Worm (Caenorhabditis elegans) whole organism, L3 larva: ENCODE measurements around the gene atg-18.

Experiments used
- R02D3.7 ChIP-seq: fragments of 150-350 bp; optimal IDR thresholded peaks from 2 replicates; lab custom pipeline; 2014; ENCODE audit warnings: missing biosample characterization, missing genetic modification characterization
- ZK546.5 ChIP-seq: sonication (generic microtip); optimal IDR thresholded peaks from 2 replicates; lab custom pipeline; 2017; ENCODE audit warnings: missing biosample characterization, missing genetic modification characterization
- ama-1 ChIP-seq: fragments of 150-350 bp; optimal IDR thresholded peaks from 2 replicates; lab custom pipeline; 2018
- ceh-16 ChIP-seq: sonication (generic microtip); optimal IDR thresholded peaks from 2 replicates; lab custom pipeline; 2017; ENCODE audit warnings: missing biosample characterization, missing genetic modification characterization
- ceh-28 ChIP-seq: fragments of 150-350 bp; optimal IDR thresholded peaks from 2 replicates; lab custom pipeline; 2014; ENCODE audit warnings: missing biosample characterization, missing genetic modification reagents, missing genetic modification characterization
- ceh-82 ChIP-seq: fragments of 150-350 bp; optimal IDR thresholded peaks from 2 replicates; lab custom pipeline; 2014; ENCODE audit warnings: missing biosample characterization, missing genetic modification characterization
- daf-12 ChIP-seq: fragments of 150-350 bp; optimal IDR thresholded peaks from 2 replicates; lab custom pipeline; 2014; ENCODE audit warnings: missing biosample characterization, missing genetic modification reagents, missing genetic modification characterization
- egl-27 ChIP-seq: sonication (generic microtip); optimal IDR thresholded peaks from 4 replicates; lab custom pipeline; 2017; ENCODE audit warnings: missing biosample characterization, missing genetic modification reagents, missing genetic modification characterization
- egl-5 ChIP-seq: fragments of 150-350 bp; optimal IDR thresholded peaks from 2 replicates; lab custom pipeline; 2017; ENCODE audit warnings: missing biosample characterization, missing genetic modification reagents, missing genetic modification characterization, inconsistent platforms
- elt-1 ChIP-seq: fragments of 150-350 bp; optimal IDR thresholded peaks from 2 replicates; lab custom pipeline; 2014; ENCODE audit warnings: missing biosample characterization, missing genetic modification characterization
- elt-3 ChIP-seq, 3 experiments: fragments of 150-350 bp in 1 of 3; sonication (generic microtip) in 2 of 3; optimal IDR thresholded peaks; 2 replicates in 2 of 3; 4 replicates in 1 of 3; lab custom pipeline; 2014 to 2017; ENCODE audit warnings: missing biosample characterization in 3 of 3, missing genetic modification characterization in 3 of 3
- eor-1 ChIP-seq, 2 experiments: fragments of 150-350 bp; optimal IDR thresholded peaks; 2 replicates each; lab custom pipeline; 2014 to 2018; ENCODE audit warnings: missing biosample characterization in 2 of 2, missing genetic modification characterization in 2 of 2
- fkh-10 ChIP-seq: sonication (generic microtip); optimal IDR thresholded peaks from 2 replicates; lab custom pipeline; 2017; ENCODE audit warnings: missing biosample characterization, missing genetic modification reagents, missing genetic modification characterization
- fos-1 ChIP-seq: fragments of 150-350 bp; optimal IDR thresholded peaks from 2 replicates; lab custom pipeline; 2014; ENCODE audit warnings: missing biosample characterization, missing genetic modification characterization
- hmg-11 ChIP-seq: sonication (generic microtip); optimal IDR thresholded peaks from 2 replicates; lab custom pipeline; 2016; ENCODE audit warnings: missing genetic modification characterization, missing compliant biosample characterization
- lin-15B ChIP-seq: fragments of 150-350 bp; optimal IDR thresholded peaks from 2 replicates; lab custom pipeline; 2014; ENCODE audit warnings: missing biosample characterization, missing genetic modification characterization
- lin-39 ChIP-seq: fragments of 150-350 bp; optimal IDR thresholded peaks from 2 replicates; lab custom pipeline; 2018; ENCODE audit warnings: missing biosample characterization, missing genetic modification reagents, missing genetic modification characterization
- mml-1 ChIP-seq: fragments of 150-350 bp; sonication (generic microtip); optimal IDR thresholded peaks from 3 replicates; lab custom pipeline; 2014; ENCODE audit warnings: missing biosample characterization, missing genetic modification characterization
- nfya-1 ChIP-seq: sonication (generic microtip); optimal IDR thresholded peaks from 2 replicates; lab custom pipeline; 2017; ENCODE audit warnings: missing genetic modification characterization, mild to moderate bottlenecking, missing compliant biosample characterization, antibody characterized with exemption, moderate library complexity; ENCODE audit not compliant: insufficient read depth
- nhr-12 ChIP-seq: fragments of 150-350 bp; optimal IDR thresholded peaks from 2 replicates; lab custom pipeline; 2014; ENCODE audit warnings: missing biosample characterization, missing genetic modification characterization
- nhr-23 ChIP-seq: fragments of 150-350 bp; optimal IDR thresholded peaks from 2 replicates; lab custom pipeline; 2014; ENCODE audit warnings: missing biosample characterization, missing genetic modification reagents, missing genetic modification characterization
- nhr-237 ChIP-seq: fragments of 150-350 bp; optimal IDR thresholded peaks from 2 replicates; lab custom pipeline; 2014; ENCODE audit warnings: missing biosample characterization, missing genetic modification characterization
- nhr-43 ChIP-seq: sonication (generic microtip); optimal IDR thresholded peaks from 2 replicates; lab custom pipeline; 2016; ENCODE audit warnings: mild to moderate bottlenecking, missing genetic modification characterization, missing compliant biosample characterization; ENCODE audit not compliant: poor library complexity, severe bottlenecking
- nhr-76 ChIP-seq: fragments of 150-350 bp; sonication (generic microtip); optimal IDR thresholded peaks from 5 replicates; lab custom pipeline; 2014; ENCODE audit warnings: missing biosample characterization, missing genetic modification characterization
- pqm-1 ChIP-seq: fragments of 150-350 bp; optimal IDR thresholded peaks from 2 replicates; lab custom pipeline; 2017; ENCODE audit warnings: missing biosample characterization, missing genetic modification characterization, inconsistent platforms
- sea-2 ChIP-seq: fragments of 150-350 bp; sonication (generic microtip); optimal IDR thresholded peaks from 4 replicates; lab custom pipeline; 2014; ENCODE audit warnings: missing biosample characterization, missing genetic modification reagents, missing genetic modification characterization
- unc-62 ChIP-seq: fragments of 150-350 bp; sonication (generic microtip); optimal IDR thresholded peaks from 4 replicates; lab custom pipeline; 2014; ENCODE audit warnings: missing biosample characterization, missing genetic modification reagents, missing genetic modification characterization
- zag-1 ChIP-seq: fragments of 150-350 bp; optimal IDR thresholded peaks from 2 replicates; lab custom pipeline; 2014; ENCODE audit warnings: missing biosample characterization, missing genetic modification characterization
- ztf-11 ChIP-seq: fragments of 150-350 bp; optimal IDR thresholded peaks from 2 replicates; lab custom pipeline; 2014; ENCODE audit warnings: missing biosample characterization, missing genetic modification characterization

atg-18 gene

DNA sequence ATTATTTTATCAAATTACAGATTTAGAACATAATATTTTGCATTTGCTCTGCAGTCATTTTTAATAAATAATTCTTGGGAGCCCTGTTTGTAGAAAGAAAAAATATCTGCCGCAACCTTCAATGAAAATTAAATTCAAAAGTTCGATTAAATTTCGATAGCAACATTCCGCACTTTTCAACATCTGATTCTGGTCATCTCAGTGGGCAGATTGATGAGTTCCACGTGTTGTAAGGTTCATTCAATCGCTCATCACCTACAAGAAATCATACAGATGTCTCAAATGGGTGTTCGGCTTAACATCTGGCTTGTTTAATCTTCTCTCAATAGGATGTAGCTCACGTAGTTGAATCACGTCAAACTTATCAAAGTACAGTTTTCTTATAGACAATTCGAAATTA lies 31.2 kb downstream of the atg-18 start:
- TF ChIP-seq ceh-16 (tag; lab: Kevin White, UChicago) (no peak), ztf-11 (tag; lab: Kevin White, UChicago) (no peak), hmg-11 (no peak)

- no peak for TF ChIP-seq nfya-1 (tag; lab: Kevin White, UChicago)
- no peak for TF ChIP-seq unc-62 (GFP tag; lab: Kevin White, UChicago)
- no peak for TF ChIP-seq fkh-10 (GFP tag; lab: Kevin White, UChicago)
- no peak for TF ChIP-seq nhr-43 (tag; lab: Kevin White, UChicago)
- TF ChIP-seq hmg-11: no peak
- no peak for TF ChIP-seq zag-1 (tag; lab: Kevin White, UChicago)
- TF ChIP-seq nhr-237 (tag; lab: Kevin White, UChicago): no peak
- no peak for TF ChIP-seq nhr-76 (tag; lab: Kevin White, UChicago)
- no peak for TF ChIP-seq daf-12 (tag; lab: Kevin White, UChicago)
Measured at ce11 chrV:8599192-8599591, 31.9 kb downstream of the atg-18 start, which contains the start of gene F41E6.7. F41E6.7 (minus strand) TSS chrV:8599292.

DNA sequence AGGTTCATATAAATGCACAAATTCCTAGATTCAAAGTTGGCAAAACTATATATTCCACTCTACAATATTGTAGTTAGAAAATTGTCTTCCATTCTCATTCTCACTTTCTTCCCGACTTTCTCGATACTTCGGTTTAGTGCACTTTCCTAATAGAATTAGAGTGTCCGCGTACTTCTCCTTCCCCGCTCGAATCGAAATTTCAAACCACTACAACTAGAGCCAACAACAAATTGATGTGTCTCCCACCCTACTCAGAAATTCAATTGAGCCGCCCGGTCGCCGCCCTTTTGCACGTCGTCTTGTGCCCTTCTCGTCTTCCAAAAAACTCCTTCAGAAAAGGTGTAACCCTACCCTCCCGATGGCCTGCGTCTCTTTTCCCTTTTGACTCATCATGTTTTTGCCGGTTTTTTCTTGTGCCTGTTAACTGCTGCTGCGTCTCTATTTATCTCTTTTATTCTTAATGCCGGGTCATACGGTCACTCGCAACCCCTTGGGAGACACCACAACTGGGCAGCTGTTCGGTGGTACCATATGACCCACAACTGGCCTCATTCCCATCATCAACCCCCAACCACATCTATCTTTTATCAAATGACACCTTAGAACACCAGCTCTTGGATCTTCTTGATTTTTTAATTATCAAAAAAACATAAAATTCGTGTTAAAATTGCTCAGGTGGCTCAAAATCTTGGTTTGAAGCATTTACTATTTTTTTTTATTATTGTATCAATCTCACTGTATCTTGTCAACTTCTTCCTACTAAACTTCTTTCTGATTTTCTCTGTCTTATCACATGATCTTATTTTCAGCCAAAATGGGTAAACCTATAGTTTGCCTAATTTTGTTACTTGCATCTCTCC lies 36.8 kb downstream of the atg-18 start, which contains the start of gene tag-196:
tag-196 (plus strand) TSS at position 810 of the 860 bp plus-strand sequence.
- TF ChIP-seq egl-5 (tag; lab: Kevin White, UChicago) (peak; percentile 48), nhr-12 (no peak), ceh-82 (tag; lab: Kevin White, UChicago) (no peak), lin-15B (tag; lab: Kevin White, UChicago) (no peak), lin-39 (tag; lab: Kevin White, UChicago) (peak; percentile 32), nfya-1 (tag; lab: Kevin White, UChicago) (peak; percentile 24), unc-62 (GFP tag; lab: Kevin White, UChicago) (no peak)
- TF ChIP-seq, all 47 proteins: peak for 3

DNA sequence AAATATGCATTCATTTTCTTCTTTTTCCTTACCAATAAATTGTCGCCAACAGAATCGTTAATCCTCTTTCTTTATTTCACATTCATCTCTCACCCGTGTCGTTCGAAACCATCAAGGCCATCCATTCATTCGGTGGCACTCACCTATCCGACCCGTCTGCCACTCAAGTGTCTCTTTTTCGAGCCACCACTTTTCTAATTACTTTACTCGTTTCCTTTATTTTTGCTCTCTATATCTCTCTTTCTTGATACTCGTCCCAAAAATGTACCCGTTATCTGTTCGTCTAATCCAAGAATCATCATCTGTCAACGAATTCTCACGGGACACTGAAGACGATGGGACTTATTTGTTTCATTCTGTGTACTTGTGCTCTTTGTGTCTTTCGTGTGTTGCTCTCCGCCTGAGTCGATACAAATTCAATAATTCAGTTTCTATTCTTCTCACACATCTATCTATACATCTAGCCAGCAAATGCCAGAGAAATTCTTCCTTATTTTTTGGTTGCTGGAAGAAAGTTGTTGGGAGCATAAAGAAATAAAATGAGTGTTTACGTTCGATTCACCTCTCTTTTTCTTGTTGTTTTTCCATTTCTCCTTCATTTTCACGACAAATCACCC lies 38.3 kb downstream of the atg-18 start:
- TF ChIP-seq hmg-11: no peak
- no peak for TF ChIP-seq pqm-1
- peak; percentile 13 for TF ChIP-seq fkh-10 (GFP tag; lab: Kevin White, UChicago)
- TF ChIP-seq nhr-237 (tag; lab: Kevin White, UChicago): no peak
- TF ChIP-seq ZK546.5 (tag; lab: Kevin White, UChicago): no peak
- TF ChIP-seq unc-62 (GFP tag; lab: Kevin White, UChicago): peak; percentile 53
- TF ChIP-seq eor-1 (tag; optimal IDR thresholded peaks at IDR 0.05; lab: Kevin White, UChicago): no peak
- no peak for TF ChIP-seq nhr-23 (tag; lab: Kevin White, UChicago)
- TF ChIP-seq egl-5 (tag; lab: Kevin White, UChicago): peak; percentile 13
- TF ChIP-seq lin-39 (tag; lab: Kevin White, UChicago): no peak
- no peak for TF ChIP-seq ceh-28 (tag; lab: Kevin White, UChicago)
- TF ChIP-seq nhr-12: no peak
- TF ChIP-seq lin-15B (tag; lab: Kevin White, UChicago): no peak
- TF ChIP-seq fos-1 (tag; lab: Kevin White, UChicago): no peak
- no peak for TF ChIP-seq ama-1 (lab: Kevin White, UChicago)
- TF ChIP-seq elt-1 (tag; lab: Kevin White, UChicago): peak; percentile 58
- TF ChIP-seq R02D3.7 (tag; lab: Kevin White, UChicago): no peak
- TF ChIP-seq, all 47 proteins: peak for 4

ce11 chrV:8588079-8588478 lies 43.0 kb downstream of the atg-18 start, which contains the start of gene C10B5.3:
C10B5.3 (minus strand) TSS chrV:8588179.
- no peak for TF ChIP-seq ceh-82 (tag; lab: Kevin White, UChicago)
- TF ChIP-seq ama-1 (lab: Kevin White, UChicago): no peak
- no peak for TF ChIP-seq eor-1 (tag; optimal IDR thresholded peaks at IDR 0.05; lab: Kevin White, UChicago)
- TF ChIP-seq ceh-28 (tag; lab: Kevin White, UChicago): no peak
- TF ChIP-seq ZK546.5 (tag; lab: Kevin White, UChicago): no peak
- TF ChIP-seq elt-3 (tag; optimal IDR thresholded peaks at IDR 0.05; lab: Kevin White, UChicago): no peak
- no peak for TF ChIP-seq ztf-11 (tag; lab: Kevin White, UChicago)
- no peak for TF ChIP-seq zag-1 (tag; lab: Kevin White, UChicago)
- TF ChIP-seq nfya-1 (tag; lab: Kevin White, UChicago): no peak
- no peak for TF ChIP-seq egl-27 (tag; lab: Kevin White, UChicago)
- TF ChIP-seq unc-62 (GFP tag; lab: Kevin White, UChicago): no peak
- no peak for TF ChIP-seq sea-2 (GFP tag; lab: Kevin White, UChicago)
- no peak for TF ChIP-seq mml-1 (tag; lab: Kevin White, UChicago)
- no peak for TF ChIP-seq R02D3.7 (tag; lab: Kevin White, UChicago)
- no peak for TF ChIP-seq nhr-237 (tag; lab: Kevin White, UChicago)
- no peak for TF ChIP-seq fos-1 (tag; lab: Kevin White, UChicago)
